Worm (Caenorhabditis elegans): ENCODE data around the gene mlt-3.

- no peak for TF ChIP-seq klf-2 (GFP tag; conservative IDR thresholded peaks at IDR 0.05)
- no peak for TF ChIP-seq ztf-23 (GFP tag; IDR thresholded peaks at IDR 0.05)
Observed at ce11 chrIV:12270392-12270791, 43.5 kb upstream of the mlt-3 start, which contains the start of gene C42C1.3.

Data from whole organism, midembryonic.